Worm (Caenorhabditis elegans) whole organism, late embryonic: ENCODE data around the gene sri-57.
A peak's percentile ranks its signal among the peaks of the same experiment; 100 is the strongest.

ENCODE experiments used
- F13H6.1 ChIP-seq: sonication (generic microtip); optimal IDR thresholded peaks from 2 replicates; lab custom pipeline; 2016; ENCODE audit warnings: missing genetic modification characterization, missing compliant biosample characterization
- K02D7.2 ChIP-seq: sonication (generic microtip); optimal IDR thresholded peaks from 2 replicates; lab custom pipeline; 2017; ENCODE audit warnings: mild to moderate bottlenecking, missing genetic modification characterization, missing compliant biosample characterization
- T23F11.4 ChIP-seq: fragments of 200-800 bp; sonication (Bioruptor generic); optimal IDR thresholded peaks from 2 replicates; lab custom pipeline; 2018; ENCODE audit warnings: mild to moderate bottlenecking, missing genetic modification characterization, missing compliant biosample characterization
- Y22D7AL.16 ChIP-seq: sonication (generic microtip); optimal IDR thresholded peaks from 2 replicates; lab custom pipeline; 2016; ENCODE audit warnings: missing genetic modification characterization, missing compliant biosample characterization
- ceh-14 ChIP-seq: sonication (generic microtip); optimal IDR thresholded peaks from 2 replicates; lab custom pipeline; 2016; ENCODE audit warnings: missing genotype, missing genetic modification characterization, missing compliant biosample characterization
- ceh-19 ChIP-seq: fragments of 200-800 bp; sonication (Bioruptor generic); optimal IDR thresholded peaks from 2 replicates; lab custom pipeline; 2018; ENCODE audit warnings: mild to moderate bottlenecking, missing genetic modification characterization, missing compliant biosample characterization
- ceh-24 ChIP-seq: sonication (generic microtip); optimal IDR thresholded peaks from 2 replicates; lab custom pipeline; 2016; ENCODE audit warnings: mild to moderate bottlenecking, missing genetic modification characterization, missing compliant biosample characterization
- ceh-30 ChIP-seq: fragments of 150-350 bp; optimal IDR thresholded peaks from 2 replicates; lab custom pipeline; 2014; ENCODE audit warnings: missing biosample characterization, missing genetic modification characterization
- ceh-6 ChIP-seq: fragments of 200-800 bp; sonication (Bioruptor generic); optimal IDR thresholded peaks from 2 replicates; lab custom pipeline; 2018; ENCODE audit warnings: mild to moderate bottlenecking, missing genetic modification characterization, missing compliant biosample characterization
- ceh-9 ChIP-seq: sonication (generic microtip); optimal IDR thresholded peaks from 2 replicates; lab custom pipeline; 2016; ENCODE audit warnings: mild to moderate bottlenecking, missing genetic modification characterization, inconsistent platforms, missing compliant biosample characterization
- che-1 ChIP-seq: sonication (generic microtip); optimal IDR thresholded peaks from 2 replicates; lab custom pipeline; 2016; ENCODE audit warnings: mild to moderate bottlenecking, missing genetic modification characterization, missing compliant biosample characterization
- dmd-4 ChIP-seq: sonication (generic microtip); optimal IDR thresholded peaks from 2 replicates; lab custom pipeline; 2016; ENCODE audit warnings: borderline replicate concordance, missing genetic modification characterization, missing compliant biosample characterization
- elt-2 ChIP-seq: sonication (generic microtip); optimal IDR thresholded peaks from 2 replicates; lab custom pipeline; 2016; ENCODE audit warnings: missing genetic modification reagents, missing genetic modification characterization, missing compliant biosample characterization
- ets-4 ChIP-seq: sonication (generic microtip); optimal IDR thresholded peaks from 2 replicates; lab custom pipeline; 2016; ENCODE audit warnings: missing genetic modification characterization, missing compliant biosample characterization
- eyg-1 ChIP-seq: sonication (generic microtip); optimal IDR thresholded peaks from 2 replicates; lab custom pipeline; 2016; ENCODE audit warnings: missing genotype, missing genetic modification characterization, missing compliant biosample characterization
- gmeb-2 ChIP-seq: sonication (generic microtip); optimal IDR thresholded peaks from 2 replicates; lab custom pipeline; 2016; ENCODE audit warnings: missing genetic modification characterization, inconsistent platforms, missing compliant biosample characterization
- hlh-30 ChIP-seq: sonication (generic microtip); optimal IDR thresholded peaks from 2 replicates; lab custom pipeline; 2017; ENCODE audit warnings: antibody characterized with exemption, missing genetic modification characterization, missing compliant biosample characterization; ENCODE audit not compliant: insufficient read depth
- hlh-6 ChIP-seq: sonication (generic microtip); optimal IDR thresholded peaks from 2 replicates; lab custom pipeline; 2016; ENCODE audit warnings: missing genotype, missing genetic modification characterization, missing compliant biosample characterization
- hlh-8 ChIP-seq: sonication (generic microtip); optimal IDR thresholded peaks from 2 replicates; lab custom pipeline; 2016; ENCODE audit warnings: missing genotype, missing genetic modification characterization, missing compliant biosample characterization
- madf-2 ChIP-seq: sonication (generic microtip); optimal IDR thresholded peaks from 2 replicates; lab custom pipeline; 2017; ENCODE audit warnings: missing genetic modification characterization, missing compliant biosample characterization
- mec-3 ChIP-seq: sonication (generic microtip); optimal IDR thresholded peaks from 2 replicates; lab custom pipeline; 2016; ENCODE audit warnings: borderline replicate concordance, missing genetic modification characterization, missing compliant biosample characterization
- nfya-1 ChIP-seq: sonication (generic microtip); optimal IDR thresholded peaks from 2 replicates; lab custom pipeline; 2017; ENCODE audit warnings: missing genetic modification characterization, mild to moderate bottlenecking, missing compliant biosample characterization, antibody characterized with exemption, moderate library complexity
- nhr-11 ChIP-seq: fragments of 150-350 bp; optimal IDR thresholded peaks from 2 replicates; lab custom pipeline; 2014; ENCODE audit warnings: missing biosample characterization, missing genetic modification characterization
- nhr-232 ChIP-seq: sonication (generic microtip); optimal IDR thresholded peaks from 2 replicates; lab custom pipeline; 2016; ENCODE audit warnings: missing genetic modification characterization, missing compliant biosample characterization
- odd-2 ChIP-seq: sonication (generic microtip); optimal IDR thresholded peaks from 2 replicates; lab custom pipeline; 2017; ENCODE audit warnings: antibody characterized with exemption, mild to moderate bottlenecking, missing genetic modification characterization, missing compliant biosample characterization
- pat-9 ChIP-seq: fragments of 200-800 bp; sonication (Bioruptor generic); optimal IDR thresholded peaks from 2 replicates; lab custom pipeline; 2018; ENCODE audit warnings: mild to moderate bottlenecking, missing genetic modification characterization, moderate library complexity, missing compliant biosample characterization
- pax-1 ChIP-seq: fragments of 150-350 bp; optimal IDR thresholded peaks from 2 replicates; lab custom pipeline; 2014; ENCODE audit warnings: missing biosample characterization, missing genetic modification characterization
- pha-2 ChIP-seq: sonication (generic microtip); optimal IDR thresholded peaks from 2 replicates; lab custom pipeline; 2017; ENCODE audit warnings: mild to moderate bottlenecking, missing genetic modification characterization, missing compliant biosample characterization
- sdc-2 ChIP-seq: sonication (generic microtip); optimal IDR thresholded peaks from 2 replicates; lab custom pipeline; 2016; ENCODE audit warnings: missing genotype, missing genetic modification characterization, missing compliant biosample characterization
- sox-4 ChIP-seq: sonication (generic microtip); optimal IDR thresholded peaks from 2 replicates; lab custom pipeline; 2017; ENCODE audit warnings: mild to moderate bottlenecking, missing genetic modification characterization, inconsistent platforms, missing compliant biosample characterization
- syd-9 ChIP-seq: sonication (generic microtip); optimal IDR thresholded peaks from 2 replicates; lab custom pipeline; 2016; ENCODE audit warnings: mild to moderate bottlenecking, missing genetic modification characterization, moderate library complexity, missing compliant biosample characterization
- tbx-7 ChIP-seq: sonication (generic microtip); optimal IDR thresholded peaks from 2 replicates; lab custom pipeline; 2016; ENCODE audit warnings: missing genotype, missing genetic modification characterization, missing compliant biosample characterization
- unc-3 ChIP-seq, 2 experiments: fragments of 200-800 bp in 1 of 2; sonication (Bioruptor generic) in 1 of 2; sonication (generic microtip) in 1 of 2; conservative IDR thresholded peaks in 1 of 2; optimal IDR thresholded peaks in 1 of 2; 2 replicates each; pipeline versions ENCODE4 v1.3.6 to Lab custom; 2016 to 2022; ENCODE audit warnings: missing compliant biosample characterization in 2 of 2, missing genetic modification characterization in 2 of 2, missing genetic modification reagents in 1 of 2
- unc-42 ChIP-seq: sonication (generic microtip); optimal IDR thresholded peaks from 2 replicates; lab custom pipeline; 2016; ENCODE audit warnings: missing genotype, missing genetic modification characterization, missing compliant biosample characterization
- unc-86 ChIP-seq: sonication (generic microtip); optimal IDR thresholded peaks from 2 replicates; lab custom pipeline; 2016; ENCODE audit warnings: missing genetic modification characterization, missing compliant biosample characterization
- zip-5 ChIP-seq: sonication (generic microtip); optimal IDR thresholded peaks from 2 replicates; lab custom pipeline; 2016; ENCODE audit warnings: missing genetic modification characterization, missing compliant biosample characterization
- ztf-16 ChIP-seq: sonication (generic microtip); optimal IDR thresholded peaks from 2 replicates; lab custom pipeline; 2017; ENCODE audit warnings: missing genetic modification characterization, missing compliant biosample characterization

The sri-57 gene

DNA sequence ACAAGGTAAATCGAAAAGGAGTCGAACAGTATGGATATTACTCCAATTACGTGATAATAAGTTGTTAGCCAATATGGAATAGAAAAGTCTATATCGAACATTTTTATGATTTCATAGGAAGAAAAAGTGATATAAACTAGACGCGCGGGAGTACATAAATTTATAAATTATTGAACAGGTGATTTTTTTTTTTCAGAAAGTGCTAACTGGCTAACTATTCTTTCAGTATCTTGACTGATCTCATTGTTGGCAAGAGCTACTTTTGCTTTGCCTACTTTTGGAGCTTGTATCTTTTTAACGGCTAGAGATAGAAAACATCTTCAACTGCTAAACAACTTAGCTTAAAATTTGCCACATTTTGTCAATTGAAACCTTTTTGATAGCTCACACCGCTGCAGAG is 30.5 kb upstream of the sri-57 start, which contains the start of gene sri-60:
sri-60 (minus strand) TSS at position 101 of the 400 bp plus-strand sequence.
- no peak for TF ChIP-seq pat-9
- no peak for TF ChIP-seq pax-1 (tag; lab: Kevin White, UChicago)
- no peak for TF ChIP-seq che-1 (tag; lab: Kevin White, UChicago)
- no peak for TF ChIP-seq nfya-1 (tag; lab: Kevin White, UChicago)
- TF ChIP-seq K02D7.2 (tag; lab: Kevin White, UChicago), result no peak
- TF ChIP-seq gmeb-2 (tag; lab: Kevin White, UChicago), result no peak
- TF ChIP-seq elt-2 (tag; lab: Kevin White, UChicago), result no peak
- no peak for TF ChIP-seq T23F11.4
- TF ChIP-seq hlh-30 (tag; lab: Kevin White, UChicago), result no peak
- no peak for TF ChIP-seq unc-86
- TF ChIP-seq madf-2, result no peak
- TF ChIP-seq eyg-1 (tag; lab: Kevin White, UChicago), result no peak
- no peak for TF ChIP-seq sdc-2
- no peak for TF ChIP-seq unc-3 (GFP tag; conservative IDR thresholded peaks at IDR 0.05; lab: Robert Waterston, UW)
- TF ChIP-seq unc-3 (tag; optimal IDR thresholded peaks at IDR 0.05; lab: Kevin White, UChicago), result no peak
- no peak for TF ChIP-seq odd-2 (tag; lab: Kevin White, UChicago)
- TF ChIP-seq pha-2 (tag; lab: Kevin White, UChicago), result no peak
- TF ChIP-seq F13H6.1 (tag; lab: Kevin White, UChicago), result no peak

- TF ChIP-seq tbx-7 (tag; lab: Kevin White, UChicago), result no peak
- TF ChIP-seq, all 69 proteins: peak for 0
Measured at ce11 chrII:2700229-2700628, 28.0 kb upstream of the sri-57 start, which contains the start of gene sri-61. Gene sri-61 (minus strand): TSS chrII:2700329.

DNA sequence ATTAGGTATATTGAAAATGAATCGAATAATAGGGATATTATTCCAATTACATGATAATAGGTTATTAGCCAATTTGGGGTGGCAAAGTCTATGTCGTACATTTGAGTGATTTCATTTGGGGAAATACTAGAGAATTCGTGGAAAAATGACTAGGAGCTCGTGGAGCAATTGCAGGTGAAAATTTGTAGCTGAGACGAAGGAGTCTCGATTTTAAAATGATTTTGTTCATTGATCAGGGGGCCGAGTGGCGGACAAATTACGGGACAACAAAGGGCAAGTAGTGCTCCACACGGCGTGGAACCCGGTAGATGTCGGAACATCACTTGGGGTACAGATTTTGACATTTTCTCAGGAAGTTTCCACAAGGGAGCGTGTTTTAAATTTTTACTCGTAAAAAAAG is 26.2 kb upstream of the sri-57 start, which contains the start of gene sri-62:
sri-62 (minus strand) TSS at position 101 of the 400 bp plus-strand sequence.
- TF ChIP-seq K02D7.2 (tag; lab: Kevin White, UChicago) (no peak), nhr-11 (tag; lab: Kevin White, UChicago) (no peak), hlh-6 (tag; lab: Kevin White, UChicago) (no peak), unc-86 (no peak), odd-2 (tag; lab: Kevin White, UChicago) (no peak), syd-9 (no peak), sdc-2 (no peak), nfya-1 (tag; lab: Kevin White, UChicago) (no peak), ceh-24 (no peak), sox-4 (tag; lab: Kevin White, UChicago) (no peak), che-1 (tag; lab: Kevin White, UChicago) (no peak), hlh-8 (tag; lab: Kevin White, UChicago) (no peak), mec-3 (tag; lab: Kevin White, UChicago) (no peak), ceh-19 (GFP tag; lab: Kevin White, UChicago) (no peak), ceh-30 (tag; lab: Kevin White, UChicago) (no peak), eyg-1 (tag; lab: Kevin White, UChicago) (no peak), ztf-16 (no peak), Y22D7AL.16 (tag; lab: Kevin White, UChicago) (no peak)

DNA sequence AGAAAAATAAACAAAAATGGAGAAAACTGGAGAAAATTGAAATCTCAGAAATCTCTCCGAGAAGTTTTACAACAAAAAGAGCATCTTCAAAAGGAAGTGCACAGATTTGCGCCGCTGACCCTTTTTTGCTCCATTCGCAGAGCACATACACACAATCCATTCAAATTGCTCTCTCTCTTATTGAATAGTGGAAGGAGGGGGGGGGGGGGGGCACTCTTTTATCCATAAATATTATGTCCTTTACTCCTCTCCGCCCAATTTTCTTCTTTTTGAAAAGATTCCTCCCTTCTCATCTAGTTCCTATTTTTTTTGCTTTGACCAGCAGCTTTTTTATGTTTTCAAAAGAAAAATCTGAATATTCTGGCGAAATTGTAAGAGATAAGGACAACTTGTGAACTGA is 22.9 kb upstream of the sri-57 start:
- TF ChIP-seq unc-42 (peak; percentile 46), ceh-6 (GFP tag; lab: Kevin White, UChicago) (no peak), gmeb-2 (tag; lab: Kevin White, UChicago) (no peak)

- TF ChIP-seq ets-4 (tag; lab: Kevin White, UChicago) (no peak), zip-5 (tag; lab: Kevin White, UChicago) (no peak), sox-4 (tag; lab: Kevin White, UChicago) (no peak), ceh-9 (tag; lab: Kevin White, UChicago) (no peak), nhr-232 (tag; lab: Kevin White, UChicago) (no peak), ceh-19 (GFP tag; lab: Kevin White, UChicago) (no peak), ceh-14 (no peak), madf-2 (no peak), dmd-4 (tag; lab: Kevin White, UChicago) (no peak)
- TF ChIP-seq, all 69 proteins: peak for 0
Measured at ce11 chrII:2692476-2692875, 20.3 kb upstream of the sri-57 start, which contains the start of gene set-11. Gene set-11 (minus strand): TSS chrII:2692576.
